Worm (Caenorhabditis elegans): ENCODE measurements around the gene gcy-19.

The gcy-19 gene

DNA sequence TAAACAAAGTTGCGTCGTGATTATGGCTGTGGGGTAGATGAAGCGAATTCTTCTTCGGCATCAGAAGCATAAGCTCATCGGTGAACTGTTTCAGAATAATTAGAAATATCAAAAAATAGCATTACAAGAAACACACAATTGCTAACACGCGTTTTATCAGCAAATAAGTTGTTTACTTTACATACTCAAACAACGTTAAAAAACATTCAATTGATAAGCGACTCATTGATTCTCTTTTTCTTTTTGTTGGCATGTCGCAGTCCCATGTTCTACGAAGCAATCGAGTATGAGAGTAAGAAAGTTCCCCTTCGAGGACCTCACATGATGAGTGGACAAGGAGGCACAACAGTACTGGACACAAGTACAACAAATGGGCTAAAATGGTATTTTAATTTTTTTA, 37.5 kb upstream of the gcy-19 start, which contains the start of gene btb-16 (continued):
- no peak for TF ChIP-seq nhr-102 (tag; optimal IDR thresholded peaks at IDR 0.05)
- TF ChIP-seq Y48G9A.11 (GFP tag; IDR thresholded peaks at IDR 0.05): no peak
- peak; percentile 40 for TF ChIP-seq dve-1 (tag; optimal IDR thresholded peaks at IDR 0.05; ENCODE audit: insufficient read depth)
- no peak for TF ChIP-seq duxl-1 (tag; optimal IDR thresholded peaks at IDR 0.05; ENCODE audit: poor library complexity)
- no peak for TF ChIP-seq fkh-10 (GFP tag; optimal IDR thresholded peaks at IDR 0.05)
- TF ChIP-seq snpc-1.2 (GFP tag; IDR thresholded peaks at IDR 0.05): no peak
- TF ChIP-seq nhr-28 (tag; optimal IDR thresholded peaks at IDR 0.05): peak; percentile 36
- no peak for TF ChIP-seq unc-130 (GFP tag; optimal IDR thresholded peaks at IDR 0.05)
- no peak for TF ChIP-seq F37D6.2 (tag; optimal IDR thresholded peaks at IDR 0.05)
- TF ChIP-seq dmd-6 (GFP tag; IDR thresholded peaks at IDR 0.05): 0 out of 2 replicates have a peak, but pooled peaks have one; percentile 13
- TF ChIP-seq nhr-237 (tag; optimal IDR thresholded peaks at IDR 0.05): no peak
- no peak for TF ChIP-seq daf-16 (GFP tag; optimal IDR thresholded peaks at IDR 0.05)
- peak; percentile 91 for TF ChIP-seq daf-16 (tag; optimal IDR thresholded peaks at IDR 0.05)
- no peak for TF ChIP-seq php-3 (GFP tag; IDR thresholded peaks at IDR 0.05)
- no peak for TF ChIP-seq nhr-11 (tag; optimal IDR thresholded peaks at IDR 0.05)
- TF ChIP-seq daf-12 (tag; optimal IDR thresholded peaks at IDR 0.05): no peak
- TF ChIP-seq cey-2 (tag; optimal IDR thresholded peaks at IDR 0.05; ENCODE audit: borderline replicate concordance, insufficient read depth): no peak
- TF ChIP-seq arid-1 (GFP tag; conservative IDR thresholded peaks at IDR 0.05): no peak
- no peak for TF ChIP-seq nhr-41 (GFP tag; IDR thresholded peaks at IDR 0.05)
- TF ChIP-seq nhr-10 (tag; optimal IDR thresholded peaks at IDR 0.05): no peak
- TF ChIP-seq gei-8 (GFP tag; optimal IDR thresholded peaks at IDR 0.05): no peak
- TF ChIP-seq egl-27 (tag; optimal IDR thresholded peaks at IDR 0.05): no peak
- peak; percentile 1 for TF ChIP-seq pqm-1 (tag; optimal IDR thresholded peaks at IDR 0.05)
- no peak for TF ChIP-seq lsy-2 (tag; optimal IDR thresholded peaks at IDR 0.05)
- no peak for TF ChIP-seq set-16 (GFP tag; IDR thresholded peaks at IDR 0.05)
- no peak for TF ChIP-seq egl-43 (GFP tag; IDR thresholded peaks at IDR 0.05)
- TF ChIP-seq unc-62 (GFP tag; optimal IDR thresholded peaks at IDR 0.05 in 1 of 2): no peak
- TF ChIP-seq unc-62 (tag; optimal IDR thresholded peaks at IDR 0.05): no peak
- no peak for TF ChIP-seq zip-2 (tag; optimal IDR thresholded peaks at IDR 0.05)
- TF ChIP-seq hlh-30 (tag; optimal IDR thresholded peaks at IDR 0.05; ENCODE audit: insufficient read depth): peak; percentile 26
- TF ChIP-seq jun-1 (tag; optimal IDR thresholded peaks at IDR 0.05): no peak
- TF ChIP-seq saeg-2 (GFP tag; IDR thresholded peaks at IDR 0.05): no peak
- no peak for TF ChIP-seq T20F7.1 (GFP tag; optimal IDR thresholded peaks at IDR 0.05)
- no peak for TF ChIP-seq ceh-82 (tag; optimal IDR thresholded peaks at IDR 0.05)
- TF ChIP-seq ces-1 (GFP tag; optimal IDR thresholded peaks at IDR 0.05): no peak
- no peak for TF ChIP-seq hmg-1.1 (GFP tag; IDR thresholded peaks at IDR 0.05)
- peak; percentile 9 for TF ChIP-seq hlh-11 (tag; optimal IDR thresholded peaks at IDR 0.05)
- TF ChIP-seq Y5F2A.4 (GFP tag; optimal IDR thresholded peaks at IDR 0.05): no peak
- no peak for TF ChIP-seq D1046.2 (GFP tag; IDR thresholded peaks at IDR 0.05)

DNA sequence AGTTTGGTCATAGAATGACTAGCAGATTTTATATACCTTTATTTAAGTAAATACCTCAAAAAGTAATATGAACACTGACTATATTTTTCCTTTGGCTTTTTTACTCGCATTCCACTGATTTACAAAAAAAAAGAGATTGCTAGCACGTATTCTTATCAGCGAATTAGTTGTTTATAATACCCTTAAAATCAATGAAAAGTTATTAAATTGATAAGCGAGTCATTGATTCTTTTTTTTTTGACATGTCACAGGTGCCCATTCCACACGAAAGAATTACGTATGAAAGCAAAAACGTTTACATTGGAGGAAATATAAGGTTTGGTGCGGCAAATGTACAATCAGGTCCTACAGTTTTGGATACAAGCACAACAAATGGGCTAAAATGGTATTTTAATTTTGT, 36.0 kb upstream of the gcy-19 start, which contains the start of gene btb-17:
Gene btb-17 (plus strand): TSS at position 213 of the 400 bp plus-strand sequence.
- TF ChIP-seq zfp-2 (tag; optimal IDR thresholded peaks at IDR 0.05): no peak
- peak; percentile 62 for TF ChIP-seq dmd-6 (GFP tag; IDR thresholded peaks at IDR 0.05)
- TF ChIP-seq Y5F2A.4 (GFP tag; optimal IDR thresholded peaks at IDR 0.05): no peak
- TF ChIP-seq lir-3 (tag; optimal IDR thresholded peaks at IDR 0.05): no peak
- TF ChIP-seq nhr-28 (tag; optimal IDR thresholded peaks at IDR 0.05): peak; percentile 52
- 0 out of 2 replicates have a peak, but pooled peaks have one; percentile 59 for TF ChIP-seq php-3 (GFP tag; IDR thresholded peaks at IDR 0.05)
- TF ChIP-seq nhr-76 (tag; optimal IDR thresholded peaks at IDR 0.05): no peak
- TF ChIP-seq pqm-1 (tag; optimal IDR thresholded peaks at IDR 0.05): peak; percentile 54
- TF ChIP-seq zip-11 (GFP tag; IDR thresholded peaks at IDR 0.05): no peak
- TF ChIP-seq F37D6.2 (tag; optimal IDR thresholded peaks at IDR 0.05): no peak
- no peak for TF ChIP-seq F10B5.3 (tag; optimal IDR thresholded peaks at IDR 0.05)
- TF ChIP-seq daf-16 (GFP tag; optimal IDR thresholded peaks at IDR 0.05): no peak
- peak; percentile 92 for TF ChIP-seq daf-16 (tag; optimal IDR thresholded peaks at IDR 0.05)
- peak; percentile 24 for TF ChIP-seq hlh-11 (tag; optimal IDR thresholded peaks at IDR 0.05)
- no peak for TF ChIP-seq saeg-2 (GFP tag; IDR thresholded peaks at IDR 0.05)
- TF ChIP-seq ztf-7 (tag; optimal IDR thresholded peaks at IDR 0.05): no peak
